Worm (Caenorhabditis elegans) whole organism, young adult: ENCODE data around the gene sri-50.

Experiments
- F23B12.7 ChIP-seq: sonication (generic microtip); optimal IDR thresholded peaks from 2 replicates; lab custom pipeline; 2017; ENCODE audit warnings: missing genetic modification characterization, mild to moderate bottlenecking, missing compliant biosample characterization, antibody characterized with exemption, moderate library complexity; ENCODE audit not compliant: insufficient read depth
- Y67H2A.10 ChIP-seq: fragments of 200-800 bp; sonication (Bioruptor generic); conservative IDR thresholded peaks from 2 replicates; pipeline ENCODE4 v1.3.6; 2022; ENCODE audit warnings: missing genetic modification reagents, missing genetic modification characterization, missing compliant biosample characterization
- atf-7 ChIP-seq: sonication (generic microtip); optimal IDR thresholded peaks from 2 replicates; lab custom pipeline; 2017; ENCODE audit warnings: mild to moderate bottlenecking, missing genetic modification characterization, missing compliant biosample characterization
- ceh-40 ChIP-seq: fragments of 200-800 bp; sonication (Bioruptor generic); IDR thresholded peaks from 2 replicates; pipeline ENCODE4 v1.3.6; 2022; ENCODE audit warnings: missing genetic modification characterization, missing compliant biosample characterization
- dpff-1 ChIP-seq: sonication (generic microtip); optimal IDR thresholded peaks from 2 replicates; lab custom pipeline; 2017; ENCODE audit warnings: mild to moderate bottlenecking, missing genetic modification characterization, missing compliant biosample characterization
- efl-1 ChIP-seq: fragments of 150-350 bp; optimal IDR thresholded peaks from 2 replicates; lab custom pipeline; 2014; ENCODE audit warnings: missing biosample characterization, missing genetic modification reagents, missing genetic modification characterization
- lsy-27 ChIP-seq: sonication (generic microtip); optimal IDR thresholded peaks from 2 replicates; lab custom pipeline; 2017; ENCODE audit warnings: missing genetic modification characterization, mild to moderate bottlenecking, missing compliant biosample characterization, antibody characterized with exemption, missing genotype, borderline replicate concordance; ENCODE audit not compliant: insufficient read depth
- nfya-2 ChIP-seq: fragments of 200-800 bp; sonication (Bioruptor generic); IDR thresholded peaks from 2 replicates; pipeline ENCODE4 v1.3.6; 2022; ENCODE audit warnings: missing genetic modification reagents, missing genetic modification characterization, missing compliant biosample characterization
- nhr-90 ChIP-seq: sonication (generic microtip); optimal IDR thresholded peaks from 2 replicates; lab custom pipeline; 2016; ENCODE audit warnings: missing genotype, mild to moderate bottlenecking, missing genetic modification characterization, missing compliant biosample characterization
- snpc-4 ChIP-seq, 5 experiments: fragments of 150-350 bp in 1 of 5; sonication (generic microtip) in 4 of 5; optimal IDR thresholded peaks; 2 replicates each; lab custom pipeline; 2014 to 2018; ENCODE audit warnings: missing genetic modification characterization in 5 of 5, missing biosample characterization in 3 of 5, antibody characterized with exemption in 2 of 5, mild to moderate bottlenecking in 2 of 5, missing compliant biosample characterization in 2 of 5, missing genotype in 2 of 5, moderate library complexity in 2 of 5, missing genetic modification reagents in 1 of 5
- unc-130 ChIP-seq: sonication (generic microtip); optimal IDR thresholded peaks from 2 replicates; lab custom pipeline; 2016; ENCODE audit warnings: missing genetic modification reagents, missing genetic modification characterization, missing compliant biosample characterization
- ztf-25 ChIP-seq: fragments of 200-800 bp; sonication (Bioruptor generic); IDR thresholded peaks from 2 replicates; pipeline ENCODE4 v1.3.6; 2022; ENCODE audit warnings: missing genetic modification reagents, missing genetic modification characterization, missing compliant biosample characterization

DNA sequence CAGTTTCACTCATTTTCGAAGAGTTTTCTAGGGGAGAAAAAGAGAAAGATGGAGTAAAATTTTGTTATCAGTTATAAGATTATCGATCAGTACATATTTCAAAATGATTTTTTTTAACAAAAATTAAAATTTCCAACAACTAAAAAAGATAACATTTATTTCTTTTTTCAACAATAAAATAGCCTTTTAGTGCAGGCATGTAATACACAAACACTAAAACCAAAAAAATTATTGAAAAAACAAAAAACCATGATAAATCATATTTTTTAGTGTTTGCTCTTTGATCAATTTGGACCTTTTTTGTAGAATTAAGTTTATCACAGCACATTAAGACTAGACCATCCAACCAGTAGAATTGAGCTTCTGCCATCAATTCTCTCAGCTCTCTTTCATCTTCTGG lies 21.1 kb downstream of the sri-50 start, which contains the start of gene ZC239.15:
- TF ChIP-seq nhr-90 = no peak
- TF ChIP-seq unc-130 (GFP tag; lab: Kevin White, UChicago) = no peak
- TF ChIP-seq nfya-2 (GFP tag; lab: Robert Waterston, UW) = no peak
- no peak for TF ChIP-seq atf-7 (tag; lab: Kevin White, UChicago)
- no peak for TF ChIP-seq lsy-27 (tag; lab: Kevin White, UChicago)
- TF ChIP-seq Y67H2A.10 = no peak
- TF ChIP-seq efl-1 = no peak
- no peak for TF ChIP-seq ztf-25 (GFP tag; lab: Robert Waterston, UW)
- TF ChIP-seq dpff-1 (tag; lab: Kevin White, UChicago) = no peak
- TF ChIP-seq ceh-40 (GFP tag; lab: Robert Waterston, UW) = no peak
- no peak for TF ChIP-seq snpc-4 (GFP tag; optimal IDR thresholded peaks at IDR 0.05; lab: Kevin White, UChicago)
- TF ChIP-seq snpc-4 (tag; optimal IDR thresholded peaks at IDR 0.05; lab: Kevin White, UChicago) = no peak
- no peak for TF ChIP-seq F23B12.7 (tag; lab: Kevin White, UChicago)
